Fruit fly (Drosophila melanogaster): ENCODE data around the gene Naa30B.
A peak's percentile ranks its signal among the peaks of the same experiment; 100 is the strongest.

Naa30B gene

dm6 chr3L:1478998-1479680 is 7.3 kb upstream of the Naa30B start (continued):
- TF ChIP-seq CG2116 (GFP tag; optimal IDR thresholded peaks at IDR 0.05) = peak; percentile 28
- TF ChIP-seq ara (GFP tag; IDR thresholded peaks at IDR 0.05) = peak; percentile 92
- TF ChIP-seq CG12104 (GFP tag; optimal IDR thresholded peaks at IDR 0.05) = no peak
- TF ChIP-seq Poxn (GFP tag; IDR thresholded peaks at IDR 0.05) = no peak
- peak; percentile 21 for TF ChIP-seq Max (GFP tag; optimal IDR thresholded peaks at IDR 0.05)
- TF ChIP-seq ash1 (GFP tag; optimal IDR thresholded peaks at IDR 0.05) = no peak
- TF ChIP-seq twi (tag; optimal IDR thresholded peaks at IDR 0.05) = peak; percentile 68
- no peak for TF ChIP-seq Med (GFP tag)
- no peak for TF ChIP-seq scrt (GFP tag; optimal IDR thresholded peaks at IDR 0.05)
- TF ChIP-seq exex (tag; optimal IDR thresholded peaks at IDR 0.05) = no peak
- no peak for TF ChIP-seq crc (GFP tag; optimal IDR thresholded peaks at IDR 0.05)
- TF ChIP-seq nmo (GFP tag; optimal IDR thresholded peaks at IDR 0.05) = peak; percentile 78
- TF ChIP-seq Asciz (GFP tag; optimal IDR thresholded peaks at IDR 0.05) = no peak
- TF ChIP-seq jumu (GFP tag; optimal IDR thresholded peaks at IDR 0.05) = peak; percentile 63
- TF ChIP-seq CG12236 (GFP tag; optimal IDR thresholded peaks at IDR 0.05) = peak; percentile 60
- peak; percentile 98 for TF ChIP-seq ac (GFP tag; optimal IDR thresholded peaks at IDR 0.05)
- TF ChIP-seq CG14050 (GFP tag; IDR thresholded peaks at IDR 0.05) = peak; percentile 64; the same call in 2 of the 3 replicates
- TF ChIP-seq CG3281 (GFP tag; optimal IDR thresholded peaks at IDR 0.05) = no peak
- peak; percentile 95 for TF ChIP-seq CG15479 (GFP tag; optimal IDR thresholded peaks at IDR 0.05)
- TF ChIP-seq CG1647 (GFP tag; optimal IDR thresholded peaks at IDR 0.05) = no peak
- TF ChIP-seq CG7786 (GFP tag; optimal IDR thresholded peaks at IDR 0.05) = peak; percentile 61
- peak; percentile 55 for TF ChIP-seq Abd-B (GFP tag; optimal IDR thresholded peaks at IDR 0.05)
- TF ChIP-seq klu (GFP tag; IDR thresholded peaks at IDR 0.05) = peak; percentile 26; the same call in 1 of the 2 replicates
- TF ChIP-seq lilli (GFP tag; optimal IDR thresholded peaks at IDR 0.05) = peak; percentile 46
- peak; percentile 70 for TF ChIP-seq CG33557 (GFP tag; optimal IDR thresholded peaks at IDR 0.05)
- TF ChIP-seq Awh (GFP tag; IDR thresholded peaks at IDR 0.05) = no peak
- peak; percentile 72 for TF ChIP-seq CG8089 (GFP tag; optimal IDR thresholded peaks at IDR 0.05)
- peak; percentile 40 for TF ChIP-seq jing (GFP tag; optimal IDR thresholded peaks at IDR 0.05)
- peak; percentile 76 for TF ChIP-seq CG10462 (GFP tag; optimal IDR thresholded peaks at IDR 0.05)
- TF ChIP-seq en (GFP tag; optimal IDR thresholded peaks at IDR 0.05) = peak; percentile 45
- no peak for TF ChIP-seq CG18599 (GFP tag; optimal IDR thresholded peaks at IDR 0.05)
- TF ChIP-seq ap (GFP tag; IDR thresholded peaks at IDR 0.05) = peak; percentile 76; the same call in 1 of the 2 replicates
- peak; percentile 49 for TF ChIP-seq CG8944 (GFP tag; optimal IDR thresholded peaks at IDR 0.05)
- TF ChIP-seq CG31388 (GFP tag; optimal IDR thresholded peaks at IDR 0.05) = no peak
- no peak for TF ChIP-seq CG10565 (GFP tag; optimal IDR thresholded peaks at IDR 0.05)
- TF ChIP-seq Hr51 (GFP tag; optimal IDR thresholded peaks at IDR 0.05) = peak; percentile 34 to 65
- TF ChIP-seq YL-1 (GFP tag; optimal IDR thresholded peaks at IDR 0.05) = no peak
- no peak for TF ChIP-seq ham (GFP tag; IDR thresholded peaks at IDR 0.05)
- peak; percentile 83 for TF ChIP-seq vvl (GFP tag; IDR thresholded peaks at IDR 0.05)
- peak; percentile 71; the same call in 2 of the 3 replicates for TF ChIP-seq Mrtf (GFP tag; IDR thresholded peaks at IDR 0.05)
- TF ChIP-seq dan (GFP tag; IDR thresholded peaks at IDR 0.05) = peak; percentile 80
- TF ChIP-seq pum (GFP tag; optimal IDR thresholded peaks at IDR 0.05) = peak; percentile 69
- no peak for TF ChIP-seq gcm2 (GFP tag; optimal IDR thresholded peaks at IDR 0.05)
- TF ChIP-seq CG7745 (tag; optimal IDR thresholded peaks at IDR 0.05) = no peak
- peak; percentile 97 for TF ChIP-seq CG11696 (GFP tag; IDR thresholded peaks at IDR 0.05)
- TF ChIP-seq Usf (GFP tag; optimal IDR thresholded peaks at IDR 0.05) = peak; percentile 62
- TF ChIP-seq tup (GFP tag; optimal IDR thresholded peaks at IDR 0.05) = peak; percentile 53
- TF ChIP-seq h (optimal IDR thresholded peaks at IDR 0.05) = no peak
- TF ChIP-seq al (GFP tag; IDR thresholded peaks at IDR 0.05) = peak; percentile 28; the same call in 1 of the 2 replicates
- peak; percentile 38 for TF ChIP-seq disco-r (GFP tag; optimal IDR thresholded peaks at IDR 0.05)
- TF ChIP-seq CG1024 (GFP tag; IDR thresholded peaks at IDR 0.05) = peak; percentile 60; the same call in 1 of the 2 replicates

Data from whole organism, embryonic.